Worm (Caenorhabditis elegans) whole organism, L2 larva: Measurements from ENCODE around the gene E02H1.1.

Source experiments
- C34F6.9 ChIP-seq: fragments of 150-350 bp; optimal IDR thresholded peaks from 2 replicates; lab custom pipeline; 2014; ENCODE audit warnings: missing biosample characterization, missing genetic modification characterization
- ama-1 ChIP-seq: fragments of 150-350 bp; optimal IDR thresholded peaks from 2 replicates; lab custom pipeline; 2018; ENCODE audit warnings: inconsistent platforms
- crh-2 ChIP-seq: sonication (generic microtip); optimal IDR thresholded peaks from 2 replicates; lab custom pipeline; 2017; ENCODE audit warnings: missing biosample characterization, missing genetic modification characterization
- elt-1 ChIP-seq: fragments of 150-350 bp; optimal IDR thresholded peaks from 2 replicates; lab custom pipeline; 2014; ENCODE audit warnings: missing biosample characterization, missing genetic modification characterization
- lsy-2 ChIP-seq, 2 experiments: fragments of 150-350 bp in 1 of 2; sonication (generic microtip) in 1 of 2; optimal IDR thresholded peaks; 2 replicates each; lab custom pipeline; 2014 to 2017; ENCODE audit warnings: missing biosample characterization in 2 of 2, missing genetic modification characterization in 2 of 2
- mdl-1 ChIP-seq, 2 experiments: fragments of 150-350 bp in 1 of 2; sonication (generic microtip) in 1 of 2; optimal IDR thresholded peaks; 2 replicates each; lab custom pipeline; 2017; ENCODE audit warnings: missing biosample characterization in 2 of 2, missing genetic modification characterization in 2 of 2
- nhr-11 ChIP-seq: fragments of 150-350 bp; optimal IDR thresholded peaks from 2 replicates; lab custom pipeline; 2014; ENCODE audit warnings: missing biosample characterization, missing genetic modification characterization
- nhr-12 ChIP-seq: fragments of 150-350 bp; optimal IDR thresholded peaks from 2 replicates; lab custom pipeline; 2014; ENCODE audit warnings: missing biosample characterization, missing genetic modification characterization
- nhr-25 ChIP-seq: fragments of 150-350 bp; sonication (generic microtip); optimal IDR thresholded peaks from 3 replicates; lab custom pipeline; 2014; ENCODE audit warnings: missing biosample characterization, missing genetic modification characterization
- sem-4 ChIP-seq: fragments of 150-350 bp; optimal IDR thresholded peaks from 2 replicates; lab custom pipeline; 2014; ENCODE audit warnings: missing biosample characterization, missing genetic modification reagents, missing genetic modification characterization
- unc-55 ChIP-seq: fragments of 150-350 bp; sonication (generic microtip); optimal IDR thresholded peaks from 3 replicates; lab custom pipeline; 2014; ENCODE audit warnings: missing biosample characterization, missing genetic modification reagents, missing genetic modification characterization
- unc-62 ChIP-seq: fragments of 150-350 bp; optimal IDR thresholded peaks from 2 replicates; lab custom pipeline; 2014; ENCODE audit warnings: missing biosample characterization, missing genetic modification reagents, missing genetic modification characterization
- ztf-11 ChIP-seq: sonication (generic microtip); optimal IDR thresholded peaks from 2 replicates; lab custom pipeline; 2017; ENCODE audit warnings: missing biosample characterization, missing genetic modification characterization

- peak; percentile 40 to 44 for TF ChIP-seq lsy-2 (tag; optimal IDR thresholded peaks at IDR 0.05; lab: Kevin White, UChicago)
- TF ChIP-seq elt-1 (tag; lab: Kevin White, UChicago): no peak
- TF ChIP-seq unc-55: peak; percentile 37
- no peak for TF ChIP-seq C34F6.9
- TF ChIP-seq nhr-25 (tag; lab: Kevin White, UChicago): peak; percentile 58
- TF ChIP-seq ztf-11: no peak
- TF ChIP-seq unc-62: no peak
- no peak for TF ChIP-seq mdl-1 (tag; optimal IDR thresholded peaks at IDR 0.05; lab: Kevin White, UChicago)
- TF ChIP-seq crh-2 (tag; lab: Kevin White, UChicago): peak; percentile 40
- no peak for TF ChIP-seq ama-1 (lab: Kevin White, UChicago)
- no peak for TF ChIP-seq sem-4
- TF ChIP-seq nhr-11 (tag; lab: Kevin White, UChicago): peak; percentile 26
- TF ChIP-seq nhr-12 (tag; lab: Kevin White, UChicago): no peak
Measured at ce11 chrII:9566045-9566444, 24.9 kb downstream of the E02H1.1 start.
